Worm (Caenorhabditis elegans) whole organism, L4 larva: ENCODE measurements around the gene nfm-1.

Source experiments
- F26F4.8 ChIP-seq: fragments of 200-800 bp; sonication (Bioruptor generic); conservative IDR thresholded peaks from 2 replicates; pipeline ENCODE4 v1.3.6; 2022; ENCODE audit warnings: missing genetic modification characterization, missing compliant biosample characterization
- F49E8.2 ChIP-seq: sonication (generic microtip); optimal IDR thresholded peaks from 2 replicates; lab custom pipeline; 2016; ENCODE audit warnings: missing compliant biosample characterization, mild to moderate bottlenecking, missing genetic modification characterization, borderline replicate concordance
- R02D3.7 ChIP-seq: fragments of 150-350 bp; sonication (generic microtip); optimal IDR thresholded peaks from 3 replicates; lab custom pipeline; 2014; ENCODE audit warnings: missing biosample characterization, missing genetic modification characterization
- T20F7.1 ChIP-seq: fragments of 200-800 bp; sonication (Bioruptor generic); optimal IDR thresholded peaks from 2 replicates; lab custom pipeline; 2018; ENCODE audit warnings: mild to moderate bottlenecking, missing genetic modification characterization, missing compliant biosample characterization
- T26A8.4 ChIP-seq: fragments of 200-800 bp; sonication (Bioruptor generic); IDR thresholded peaks from 2 replicates; pipeline ENCODE4 v1.3.6; 2022; ENCODE audit warnings: missing genetic modification characterization, missing compliant biosample characterization
- ZK546.5 ChIP-seq, 2 experiments: sonication (generic microtip); optimal IDR thresholded peaks; 2 replicates each; lab custom pipeline; 2017; ENCODE audit warnings: missing biosample characterization in 2 of 2, missing genetic modification characterization in 2 of 2
- aha-1 ChIP-seq: fragments of 150-350 bp; peaks from one replicate; lab custom pipeline; 2014; ENCODE audit warnings: missing biosample characterization, missing genetic modification characterization
- attf-4 ChIP-seq: sonication (generic microtip); optimal IDR thresholded peaks from 3 replicates; lab custom pipeline; 2017; ENCODE audit warnings: missing biosample characterization, missing genetic modification characterization
- ceh-28 ChIP-seq: fragments of 150-350 bp; optimal IDR thresholded peaks from 2 replicates; lab custom pipeline; 2014; ENCODE audit warnings: missing biosample characterization, missing genetic modification reagents, missing genetic modification characterization
- ceh-62 ChIP-seq: sonication (generic microtip); optimal IDR thresholded peaks from 2 replicates; lab custom pipeline; 2017; ENCODE audit warnings: missing biosample characterization, missing genetic modification characterization
- ceh-82 ChIP-seq: sonication (generic microtip); optimal IDR thresholded peaks from 2 replicates; lab custom pipeline; 2017; ENCODE audit warnings: missing biosample characterization, missing genetic modification characterization
- ctbp-1 ChIP-seq: fragments of 200-800 bp; sonication (Bioruptor generic); IDR thresholded peaks from 2 replicates; pipeline ENCODE4 v1.3.6; 2022; ENCODE audit warnings: missing genetic modification reagents, missing genetic modification characterization, missing compliant biosample characterization
- daf-12 ChIP-seq: fragments of 150-350 bp; optimal IDR thresholded peaks from 2 replicates; lab custom pipeline; 2014; ENCODE audit warnings: missing biosample characterization, missing genetic modification reagents, missing genetic modification characterization
- daf-19 ChIP-seq: fragments of 200-800 bp; sonication (Bioruptor generic); conservative IDR thresholded peaks from 2 replicates; pipeline ENCODE4 v1.3.6; 2022; ENCODE audit warnings: missing genetic modification characterization, missing compliant biosample characterization
- daf-8 ChIP-seq: fragments of 200-800 bp; sonication (Bioruptor generic); IDR thresholded peaks from 2 replicates; pipeline ENCODE4 v1.3.6; 2022; ENCODE audit warnings: missing genetic modification characterization, missing compliant biosample characterization
- dmd-8 ChIP-seq: fragments of 200-800 bp; sonication (Bioruptor generic); IDR thresholded peaks from 2 replicates; pipeline ENCODE4 v1.3.6; 2022; ENCODE audit warnings: missing genetic modification characterization, missing compliant biosample characterization
- dve-1 ChIP-seq: sonication (generic microtip); optimal IDR thresholded peaks from 2 replicates; lab custom pipeline; 2017; ENCODE audit warnings: antibody characterized with exemption, mild to moderate bottlenecking, missing genetic modification characterization, missing compliant biosample characterization; ENCODE audit not compliant: insufficient read depth
- fkh-10 ChIP-seq: fragments of 150-350 bp; optimal IDR thresholded peaks from 2 replicates; lab custom pipeline; 2014; ENCODE audit warnings: missing biosample characterization, missing genetic modification reagents, missing genetic modification characterization
- gei-8 ChIP-seq: fragments of 200-800 bp; sonication (Bioruptor generic); optimal IDR thresholded peaks from 2 replicates; lab custom pipeline; 2018; ENCODE audit warnings: mild to moderate bottlenecking, missing genetic modification characterization, missing compliant biosample characterization
- hlh-11 ChIP-seq: fragments of 200-800 bp; sonication (Bioruptor generic); optimal IDR thresholded peaks from 2 replicates; lab custom pipeline; 2018; ENCODE audit warnings: mild to moderate bottlenecking, missing genetic modification characterization, missing compliant biosample characterization
- jun-1 ChIP-seq: fragments of 150-350 bp; optimal IDR thresholded peaks from 2 replicates; lab custom pipeline; 2014; ENCODE audit warnings: missing biosample characterization, missing genetic modification reagents, missing genetic modification characterization
- lim-7 ChIP-seq: fragments of 200-800 bp; sonication (Bioruptor generic); IDR thresholded peaks from 2 replicates; pipeline ENCODE4 v1.3.6; 2022; ENCODE audit warnings: missing genetic modification characterization, missing compliant biosample characterization
- lin-1 ChIP-seq: fragments of 200-800 bp; sonication (Bioruptor generic); IDR thresholded peaks from 2 replicates; pipeline ENCODE4 v1.3.6; 2022; ENCODE audit warnings: missing genetic modification reagents, missing genetic modification characterization, missing compliant biosample characterization
- lin-38 ChIP-seq: fragments of 200-800 bp; sonication (Bioruptor generic); IDR thresholded peaks from 2 replicates; pipeline ENCODE4 v1.3.6; 2022; ENCODE audit warnings: missing genetic modification reagents, missing genetic modification characterization, missing compliant biosample characterization
- lir-3 ChIP-seq: sonication (generic microtip); optimal IDR thresholded peaks from 2 replicates; lab custom pipeline; 2016; ENCODE audit warnings: mild to moderate bottlenecking, missing genetic modification characterization, missing compliant biosample characterization
- madf-5 ChIP-seq, 2 experiments: fragments of 200-800 bp; sonication (Bioruptor generic); IDR thresholded peaks; 2 replicates each; pipeline ENCODE4 v1.3.6; 2022; ENCODE audit warnings: missing compliant biosample characterization in 2 of 2, missing genetic modification characterization in 2 of 2
- madf-9 ChIP-seq: fragments of 200-800 bp; sonication (Bioruptor generic); conservative IDR thresholded peaks from 2 replicates; pipeline ENCODE4 v1.3.6; 2022; ENCODE audit warnings: missing genetic modification reagents, missing genetic modification characterization, missing compliant biosample characterization
- mdt-29 ChIP-seq: fragments of 200-800 bp; sonication (Bioruptor generic); IDR thresholded peaks from 2 replicates; pipeline ENCODE4 v1.3.6; 2022; ENCODE audit warnings: missing genetic modification reagents, missing genetic modification characterization, missing compliant biosample characterization
- mep-1 ChIP-seq: fragments of 150-350 bp; sonication (generic microtip); optimal IDR thresholded peaks from 3 replicates; lab custom pipeline; 2014; ENCODE audit warnings: missing biosample characterization, missing genetic modification characterization
- mxl-2 ChIP-seq: fragments of 200-800 bp; sonication (Bioruptor generic); conservative IDR thresholded peaks from 2 replicates; pipeline ENCODE4 v1.3.6; 2022; ENCODE audit warnings: missing genetic modification reagents, missing genetic modification characterization, missing compliant biosample characterization
- nhr-102 ChIP-seq: sonication (generic microtip); optimal IDR thresholded peaks from 2 replicates; lab custom pipeline; 2016; ENCODE audit warnings: mild to moderate bottlenecking, missing genetic modification characterization, moderate library complexity, missing compliant biosample characterization
- nhr-237 ChIP-seq: sonication (generic microtip); optimal IDR thresholded peaks from 2 replicates; lab custom pipeline; 2017; ENCODE audit warnings: missing biosample characterization, missing genetic modification characterization
- nhr-28 ChIP-seq: fragments of 150-350 bp; optimal IDR thresholded peaks from 2 replicates; lab custom pipeline; 2014; ENCODE audit warnings: missing biosample characterization, missing genetic modification characterization
- nhr-41 ChIP-seq: fragments of 200-800 bp; sonication (Bioruptor generic); IDR thresholded peaks from 2 replicates; pipeline ENCODE4 v1.3.6; 2022; ENCODE audit warnings: missing genetic modification reagents, missing genetic modification characterization, missing compliant biosample characterization
- nhr-48 ChIP-seq: sonication (generic microtip); optimal IDR thresholded peaks from 2 replicates; lab custom pipeline; 2016; ENCODE audit warnings: mild to moderate bottlenecking, missing genetic modification characterization, missing compliant biosample characterization
- sdz-12 ChIP-seq: fragments of 200-800 bp; sonication (Bioruptor generic); optimal IDR thresholded peaks from 2 replicates; lab custom pipeline; 2018; ENCODE audit warnings: mild to moderate bottlenecking, missing genetic modification characterization, missing compliant biosample characterization
- skn-1 ChIP-seq: fragments of 150-350 bp; optimal IDR thresholded peaks from 2 replicates; lab custom pipeline; 2014; ENCODE audit warnings: missing biosample characterization, missing genetic modification characterization
- snpc-4 ChIP-seq: fragments of 150-350 bp; optimal IDR thresholded peaks from 2 replicates; lab custom pipeline; 2014; ENCODE audit warnings: missing biosample characterization, missing genetic modification characterization
- spr-1 ChIP-seq: sonication (generic microtip); optimal IDR thresholded peaks from 2 replicates; lab custom pipeline; 2016; ENCODE audit warnings: mild to moderate bottlenecking, missing genetic modification characterization, missing compliant biosample characterization
- tra-1 ChIP-seq: fragments of 200-800 bp; sonication (Bioruptor generic); IDR thresholded peaks from 2 replicates; pipeline ENCODE4 v1.3.6; 2022; ENCODE audit warnings: missing genetic modification reagents, missing genetic modification characterization, missing compliant biosample characterization
- unc-130 ChIP-seq: sonication (generic microtip); optimal IDR thresholded peaks from 2 replicates; lab custom pipeline; 2016; ENCODE audit warnings: missing genetic modification reagents, missing genetic modification characterization, missing compliant biosample characterization
- unc-39 ChIP-seq: sonication (generic microtip); optimal IDR thresholded peaks from 2 replicates; lab custom pipeline; 2017; ENCODE audit warnings: missing biosample characterization, missing genetic modification characterization
- vab-7 ChIP-seq: fragments of 200-800 bp; sonication (Bioruptor generic); IDR thresholded peaks from 2 replicates; pipeline ENCODE4 v1.3.6; 2022; ENCODE audit warnings: missing genetic modification reagents, missing genetic modification characterization, missing compliant biosample characterization
- zip-11 ChIP-seq: fragments of 200-800 bp; sonication (Bioruptor generic); IDR thresholded peaks from 2 replicates; pipeline ENCODE4 v1.3.6; 2022; ENCODE audit warnings: missing genetic modification characterization, missing compliant biosample characterization
- ztf-7 ChIP-seq: fragments of 150-350 bp; optimal IDR thresholded peaks from 2 replicates; lab custom pipeline; 2014; ENCODE audit warnings: missing biosample characterization, missing genetic modification characterization

Gene nfm-1

DNA sequence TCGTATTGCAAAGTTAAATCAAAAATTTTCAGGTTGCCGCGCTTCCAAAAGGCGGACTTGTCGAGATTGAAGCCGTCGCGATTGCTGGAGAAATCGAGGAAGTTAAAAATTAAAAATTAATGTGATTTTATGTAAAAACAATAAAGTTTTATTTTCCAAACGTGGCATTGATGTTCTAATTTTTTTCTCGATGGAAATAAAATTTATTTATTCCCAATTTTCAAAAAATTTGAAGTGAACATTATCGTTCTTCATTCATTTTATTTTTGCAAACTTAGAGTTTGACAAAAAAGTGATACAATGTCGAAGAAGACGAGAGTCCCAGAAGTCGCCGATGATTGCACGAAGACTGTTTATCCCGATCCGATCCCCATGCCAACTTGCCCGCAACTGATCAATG lies 49.7 kb downstream of the nfm-1 start, which contains the start of gene C23G10.1:
TSS of gene C23G10.1 (plus strand) at position 301 of the 400 bp plus-strand sequence.
- TF ChIP-seq nhr-102 (tag; lab: Kevin White, UChicago) (no peak), madf-5 (GFP tag; IDR thresholded peaks at IDR 0.05; lab: Robert Waterston, UW) (no peak)

ce11 chrIII:6210215-6210822 lies 51.1 kb downstream of the nfm-1 start:
- no peak for TF ChIP-seq daf-19 (GFP tag; lab: Robert Waterston, UW)
- TF ChIP-seq F49E8.2 (tag; lab: Kevin White, UChicago), result peak; percentile 79
- TF ChIP-seq ztf-7 (tag; lab: Kevin White, UChicago), result no peak
- no peak for TF ChIP-seq F26F4.8 (GFP tag; lab: Robert Waterston, UW)
- no peak for TF ChIP-seq ctbp-1 (GFP tag; lab: Robert Waterston, UW)
- peak; percentile 4 for TF ChIP-seq unc-130 (GFP tag; lab: Kevin White, UChicago)
- no peak for TF ChIP-seq jun-1 (tag; lab: Kevin White, UChicago)
- TF ChIP-seq tra-1 (GFP tag; lab: Robert Waterston, UW), result no peak
- no peak; the same call in 1 of the 2 replicates for TF ChIP-seq lin-38 (GFP tag; lab: Robert Waterston, UW)
- TF ChIP-seq nhr-41 (GFP tag; lab: Robert Waterston, UW), result no peak
- no peak for TF ChIP-seq hlh-11 (tag; lab: Kevin White, UChicago)
- 0 out of 2 replicates have a peak, but pooled peaks have one; percentile 33 for TF ChIP-seq mdt-29
- no peak for TF ChIP-seq daf-8 (GFP tag; lab: Robert Waterston, UW)
- no peak for TF ChIP-seq dmd-8 (GFP tag; lab: Robert Waterston, UW)
- TF ChIP-seq skn-1 (tag; lab: Kevin White, UChicago), result no peak
- TF ChIP-seq dve-1 (tag; lab: Kevin White, UChicago), result no peak
- no peak for TF ChIP-seq T26A8.4
- TF ChIP-seq gei-8 (GFP tag; lab: Kevin White, UChicago), result no peak
- no peak for TF ChIP-seq spr-1 (tag; lab: Kevin White, UChicago)
- no peak for TF ChIP-seq ZK546.5 (tag; optimal IDR thresholded peaks at IDR 0.05; lab: Kevin White, UChicago)
- TF ChIP-seq snpc-4, result peak; percentile 13
- TF ChIP-seq nhr-237 (tag; lab: Kevin White, UChicago), result no peak
- no peak for TF ChIP-seq ceh-62 (tag; lab: Kevin White, UChicago)
- TF ChIP-seq mep-1 (tag; lab: Kevin White, UChicago), result no peak
- TF ChIP-seq daf-12 (tag; lab: Kevin White, UChicago), result no peak
- no peak for TF ChIP-seq unc-39 (tag; lab: Kevin White, UChicago)
- no peak for TF ChIP-seq nhr-48 (tag; lab: Kevin White, UChicago)
- TF ChIP-seq nhr-28 (tag; lab: Kevin White, UChicago), result no peak
- no peak for TF ChIP-seq ceh-28 (tag; lab: Kevin White, UChicago)
- TF ChIP-seq, all 104 proteins: peak for 4

ce11 chrIII:6213915-6214314 lies 54.7 kb downstream of the nfm-1 start, which contains the start of gene C23G10.10:
Gene C23G10.10 (minus strand): TSS chrIII:6214015.
- TF ChIP-seq madf-9 (no peak), lin-1 (GFP tag; lab: Robert Waterston, UW) (no peak), vab-7 (GFP tag; lab: Robert Waterston, UW) (no peak), R02D3.7 (tag; lab: Kevin White, UChicago) (no peak), T20F7.1 (GFP tag; lab: Kevin White, UChicago) (no peak), sdz-12 (GFP tag; lab: Kevin White, UChicago) (no peak), ztf-7 (tag; lab: Kevin White, UChicago) (no peak), attf-4 (tag; lab: Kevin White, UChicago) (no peak), zip-11 (GFP tag; lab: Robert Waterston, UW) (no peak), nhr-102 (tag; lab: Kevin White, UChicago) (no peak), lim-7 (GFP tag; lab: Robert Waterston, UW) (no peak), lir-3 (no peak), tra-1 (GFP tag; lab: Robert Waterston, UW) (no peak), fkh-10 (GFP tag; lab: Kevin White, UChicago) (no peak), mxl-2 (GFP tag; lab: Robert Waterston, UW) (no peak), ceh-82 (tag; lab: Kevin White, UChicago) (no peak), aha-1 (no peak)
